Worm (Caenorhabditis elegans) whole organism, young adult: Measurements from ENCODE around the gene W06G6.9.
A peak's percentile ranks its signal among the peaks of the same experiment; 100 is the strongest.

Source experiments
- B0019.2 ChIP-seq: fragments of 200-800 bp; sonication (Bioruptor generic); conservative IDR thresholded peaks from 2 replicates; pipeline ENCODE4 v1.3.6; 2022; ENCODE audit warnings: missing genetic modification reagents, missing genetic modification characterization, missing compliant biosample characterization
- B0261.1 ChIP-seq: sonication (generic microtip); optimal IDR thresholded peaks from 2 replicates; lab custom pipeline; 2016; ENCODE audit warnings: mild to moderate bottlenecking, missing genetic modification characterization, moderate library complexity, missing compliant biosample characterization
- C06A6.2 ChIP-seq: fragments of 200-800 bp; sonication (Bioruptor generic); conservative IDR thresholded peaks from 2 replicates; pipeline ENCODE4 v1.3.6; 2022; ENCODE audit warnings: missing genetic modification characterization, missing compliant biosample characterization
- C17E4.6 ChIP-seq: fragments of 200-800 bp; sonication (Bioruptor generic); IDR thresholded peaks from 2 replicates; pipeline ENCODE4 v1.3.6; 2022; ENCODE audit warnings: missing genetic modification reagents, missing genetic modification characterization, missing compliant biosample characterization
- D2030.7 ChIP-seq: fragments of 200-800 bp; sonication (Bioruptor generic); IDR thresholded peaks from 2 replicates; pipeline ENCODE4 v1.3.6; 2022; ENCODE audit warnings: missing genetic modification reagents, missing genetic modification characterization, missing compliant biosample characterization
- F10E7.11 ChIP-seq: sonication (generic microtip); optimal IDR thresholded peaks from 2 replicates; lab custom pipeline; 2017; ENCODE audit warnings: mild to moderate bottlenecking, missing genetic modification characterization, moderate library complexity, missing compliant biosample characterization
- F23B12.7 ChIP-seq: sonication (generic microtip); optimal IDR thresholded peaks from 2 replicates; lab custom pipeline; 2017; ENCODE audit warnings: missing genetic modification characterization, mild to moderate bottlenecking, missing compliant biosample characterization, antibody characterized with exemption, moderate library complexity; ENCODE audit not compliant: insufficient read depth
- F49E8.2 ChIP-seq: sonication (generic microtip); optimal IDR thresholded peaks from 3 replicates; lab custom pipeline; 2017; ENCODE audit warnings: missing genetic modification characterization, mild to moderate bottlenecking, missing compliant biosample characterization, antibody characterized with exemption, moderate library complexity; ENCODE audit not compliant: insufficient read depth
- F57C9.4 ChIP-seq: sonication (generic microtip); optimal IDR thresholded peaks from 2 replicates; lab custom pipeline; 2017; ENCODE audit warnings: mild to moderate bottlenecking, missing genetic modification characterization, missing compliant biosample characterization
- K11D2.4 ChIP-seq: fragments of 200-800 bp; sonication (Bioruptor generic); IDR thresholded peaks from 2 replicates; pipeline ENCODE4 v1.3.6; 2022; ENCODE audit warnings: missing genetic modification reagents, missing genetic modification characterization, missing compliant biosample characterization
- Y53F4B.3 ChIP-seq: fragments of 200-800 bp; sonication (Bioruptor generic); IDR thresholded peaks from 2 replicates; pipeline ENCODE4 v1.3.6; 2022; ENCODE audit warnings: missing genetic modification reagents, missing genetic modification characterization, missing compliant biosample characterization
- Y53G8AR.9 ChIP-seq: fragments of 200-800 bp; sonication (Bioruptor generic); conservative IDR thresholded peaks from 2 replicates; pipeline ENCODE4 v1.3.6; 2022; ENCODE audit warnings: missing genetic modification reagents, missing genetic modification characterization, missing compliant biosample characterization
- aptf-2 ChIP-seq: fragments of 200-800 bp; sonication (Bioruptor generic); conservative IDR thresholded peaks from 2 replicates; pipeline ENCODE4 v1.3.6; 2022; ENCODE audit warnings: missing genetic modification reagents, missing genetic modification characterization, missing compliant biosample characterization
- attf-3 ChIP-seq: fragments of 200-800 bp; sonication (Bioruptor generic); conservative IDR thresholded peaks from 2 replicates; pipeline ENCODE4 v1.3.6; 2022; ENCODE audit warnings: missing genetic modification reagents, missing genetic modification characterization, missing compliant biosample characterization
- ccch-3 ChIP-seq: fragments of 200-800 bp; sonication (Bioruptor generic); optimal IDR thresholded peaks from 2 replicates; lab custom pipeline; 2018; ENCODE audit warnings: mild to moderate bottlenecking, missing genetic modification characterization, missing compliant biosample characterization
- ceh-40 ChIP-seq: fragments of 200-800 bp; sonication (Bioruptor generic); IDR thresholded peaks from 2 replicates; pipeline ENCODE4 v1.3.6; 2022; ENCODE audit warnings: missing genetic modification characterization, missing compliant biosample characterization
- ceh-79 ChIP-seq: sonication (generic microtip); optimal IDR thresholded peaks from 2 replicates; lab custom pipeline; 2017; ENCODE audit warnings: mild to moderate bottlenecking, missing genetic modification characterization, missing compliant biosample characterization
- ceh-91 ChIP-seq: fragments of 200-800 bp; sonication (Bioruptor generic); IDR thresholded peaks from 2 replicates; pipeline ENCODE4 v1.3.6; 2022; ENCODE audit warnings: missing genetic modification reagents, missing genetic modification characterization, missing compliant biosample characterization
- efl-1 ChIP-seq: fragments of 150-350 bp; optimal IDR thresholded peaks from 2 replicates; lab custom pipeline; 2014; ENCODE audit warnings: missing biosample characterization, missing genetic modification reagents, missing genetic modification characterization
- egl-44 ChIP-seq: fragments of 200-800 bp; sonication (Bioruptor generic); IDR thresholded peaks from 2 replicates; pipeline ENCODE4 v1.3.6; 2022; ENCODE audit warnings: missing genetic modification reagents, missing genetic modification characterization, missing compliant biosample characterization
- egrh-3 ChIP-seq: fragments of 200-800 bp; sonication (Bioruptor generic); IDR thresholded peaks from 2 replicates; pipeline ENCODE4 v1.3.6; 2022; ENCODE audit warnings: missing genetic modification reagents, missing genetic modification characterization, missing compliant biosample characterization
- ekl-4 ChIP-seq: fragments of 200-800 bp; sonication (Bioruptor generic); IDR thresholded peaks from 2 replicates; pipeline ENCODE4 v1.3.6; 2022; ENCODE audit warnings: missing genetic modification reagents, missing genetic modification characterization, missing compliant biosample characterization
- ets-4 ChIP-seq: fragments of 200-800 bp; sonication (Bioruptor generic); optimal IDR thresholded peaks from 2 replicates; lab custom pipeline; 2018; ENCODE audit warnings: mild to moderate bottlenecking, missing genetic modification characterization, missing compliant biosample characterization
- him-1 ChIP-seq: sonication (generic microtip); optimal IDR thresholded peaks from 2 replicates; lab custom pipeline; 2016; ENCODE audit warnings: missing genotype, missing genetic modification reagents, missing genetic modification characterization, missing compliant biosample characterization
- hlh-12 ChIP-seq: sonication (generic microtip); optimal IDR thresholded peaks from 2 replicates; lab custom pipeline; 2016; ENCODE audit warnings: missing genetic modification characterization, missing compliant biosample characterization
- hrde-1 ChIP-seq: sonication (generic microtip); optimal IDR thresholded peaks from 2 replicates; lab custom pipeline; 2016; ENCODE audit warnings: missing genetic modification characterization, mild to moderate bottlenecking, missing compliant biosample characterization, moderate library complexity, missing genotype, missing genetic modification reagents, borderline replicate concordance
- let-526 ChIP-seq: fragments of 200-800 bp; sonication (Bioruptor generic); IDR thresholded peaks from 2 replicates; pipeline ENCODE4 v1.3.6; 2022; ENCODE audit warnings: missing genetic modification reagents, missing genetic modification characterization, missing compliant biosample characterization
- lin-26 ChIP-seq: fragments of 200-800 bp; sonication (Bioruptor generic); IDR thresholded peaks from 2 replicates; pipeline ENCODE4 v1.3.6; 2022; ENCODE audit warnings: missing genetic modification reagents, missing genetic modification characterization, missing compliant biosample characterization
- lsl-1 ChIP-seq: fragments of 200-800 bp; sonication (Bioruptor generic); optimal IDR thresholded peaks from 2 replicates; lab custom pipeline; 2018; ENCODE audit warnings: mild to moderate bottlenecking, missing genetic modification characterization, moderate library complexity, missing compliant biosample characterization
- lsy-27 ChIP-seq: sonication (generic microtip); optimal IDR thresholded peaks from 2 replicates; lab custom pipeline; 2017; ENCODE audit warnings: missing genetic modification characterization, mild to moderate bottlenecking, missing compliant biosample characterization, antibody characterized with exemption, missing genotype, borderline replicate concordance; ENCODE audit not compliant: insufficient read depth
- mcd-1 ChIP-seq: fragments of 200-800 bp; sonication (Bioruptor generic); IDR thresholded peaks from 2 replicates; pipeline ENCODE4 v1.3.6; 2022; ENCODE audit warnings: missing genetic modification reagents, missing genetic modification characterization, missing compliant biosample characterization
- mxl-1 ChIP-seq: sonication (generic microtip); optimal IDR thresholded peaks from 2 replicates; lab custom pipeline; 2016; ENCODE audit warnings: missing genetic modification characterization, missing compliant biosample characterization
- nfya-1 ChIP-seq: sonication (generic microtip); optimal IDR thresholded peaks from 2 replicates; lab custom pipeline; 2017; ENCODE audit warnings: antibody characterized with exemption, missing compliant biosample characterization, missing genetic modification characterization, borderline replicate concordance; ENCODE audit not compliant: insufficient read depth
- nfya-2 ChIP-seq: fragments of 200-800 bp; sonication (Bioruptor generic); IDR thresholded peaks from 2 replicates; pipeline ENCODE4 v1.3.6; 2022; ENCODE audit warnings: missing genetic modification reagents, missing genetic modification characterization, missing compliant biosample characterization
- nhr-27 ChIP-seq: fragments of 200-800 bp; sonication (Bioruptor generic); optimal IDR thresholded peaks from 2 replicates; lab custom pipeline; 2018; ENCODE audit warnings: mild to moderate bottlenecking, missing genetic modification characterization, moderate library complexity, missing compliant biosample characterization
- rec-8 ChIP-seq, 2 experiments: sonication (generic microtip); optimal IDR thresholded peaks; 2 replicates each; lab custom pipeline; 2016; ENCODE audit warnings: mild to moderate bottlenecking in 2 of 2, missing genetic modification characterization in 2 of 2, missing genetic modification reagents in 2 of 2, missing genotype in 2 of 2, missing biosample characterization in 1 of 2, missing compliant biosample characterization in 1 of 2, moderate library complexity in 1 of 2
- sdz-38 ChIP-seq: sonication (generic microtip); optimal IDR thresholded peaks from 2 replicates; lab custom pipeline; 2016; ENCODE audit warnings: missing genotype, missing genetic modification characterization, missing compliant biosample characterization
- snpc-1.3 ChIP-seq: sonication (generic microtip); optimal IDR thresholded peaks from 2 replicates; lab custom pipeline; 2017; ENCODE audit warnings: missing genetic modification characterization, mild to moderate bottlenecking, missing compliant biosample characterization, antibody characterized with exemption, moderate library complexity, missing genotype, missing genetic modification reagents; ENCODE audit not compliant: insufficient read depth
- tbp1 ChIP-seq: fragments of 200-800 bp; sonication (Bioruptor generic); optimal IDR thresholded peaks from 2 replicates; lab custom pipeline; 2018; ENCODE audit warnings: mild to moderate bottlenecking, missing genetic modification characterization, missing compliant biosample characterization
- tbx-9 ChIP-seq: sonication (generic microtip); optimal IDR thresholded peaks from 2 replicates; lab custom pipeline; 2016; ENCODE audit warnings: borderline replicate concordance, missing genetic modification characterization, inconsistent platforms, missing compliant biosample characterization
- unc-130 ChIP-seq: sonication (generic microtip); optimal IDR thresholded peaks from 2 replicates; lab custom pipeline; 2016; ENCODE audit warnings: missing genetic modification reagents, missing genetic modification characterization, missing compliant biosample characterization
- unc-62 ChIP-seq: fragments of 150-350 bp; optimal IDR thresholded peaks from 2 replicates; lab custom pipeline; 2014; ENCODE audit warnings: missing biosample characterization, missing genetic modification reagents, missing genetic modification characterization
- xnd-1 ChIP-seq: sonication (generic microtip); optimal IDR thresholded peaks from 2 replicates; lab custom pipeline; 2016; ENCODE audit warnings: missing genotype, missing genetic modification reagents, missing genetic modification characterization, missing compliant biosample characterization
- zfh-2 ChIP-seq: fragments of 200-800 bp; sonication (Bioruptor generic); conservative IDR thresholded peaks from 2 replicates; pipeline ENCODE4 v1.3.6; 2022; ENCODE audit warnings: missing genetic modification reagents, missing genetic modification characterization, missing compliant biosample characterization
- zim-3 ChIP-seq: sonication (generic microtip); optimal IDR thresholded peaks from 2 replicates; lab custom pipeline; 2017; ENCODE audit warnings: mild to moderate bottlenecking, missing genetic modification characterization, moderate library complexity, missing compliant biosample characterization
- ztf-26 ChIP-seq: sonication (generic microtip); optimal IDR thresholded peaks from 2 replicates; lab custom pipeline; 2017; ENCODE audit warnings: missing genetic modification characterization, missing compliant biosample characterization

Gene W06G6.9

ce11 chrV:16648317-16649018 is 2.2 kb upstream of the W06G6.9 start, which contains the start of gene W06G6.20 (continued):
- peak; percentile 65 for TF ChIP-seq snpc-1.3 (tag; lab: Kevin White, UChicago)
- no peak for TF ChIP-seq C17E4.6 (GFP tag; lab: Robert Waterston, UW)
- TF ChIP-seq lsl-1 = no peak
- no peak for TF ChIP-seq ceh-79 (tag; lab: Kevin White, UChicago)
- TF ChIP-seq Y53G8AR.9 (GFP tag; lab: Robert Waterston, UW) = no peak
- no peak for TF ChIP-seq ceh-91 (GFP tag; lab: Robert Waterston, UW)
- TF ChIP-seq D2030.7 (GFP tag; lab: Robert Waterston, UW) = 0 out of 2 replicates have a peak, but pooled peaks have one; percentile 22
- no peak for TF ChIP-seq let-526 (GFP tag; lab: Robert Waterston, UW)
- TF ChIP-seq ccch-3 (GFP tag; lab: Kevin White, UChicago) = no peak
- TF ChIP-seq lsy-27 (tag; lab: Kevin White, UChicago) = peak; percentile 22
- peak; percentile 90 for TF ChIP-seq tbp1 (GFP tag; lab: Kevin White, UChicago)
- TF ChIP-seq nfya-2 (GFP tag; lab: Robert Waterston, UW) = no peak
- TF ChIP-seq F10E7.11 (tag; lab: Kevin White, UChicago) = no peak
- TF ChIP-seq sdz-38 (tag; lab: Kevin White, UChicago) = no peak
- no peak for TF ChIP-seq ceh-40 (GFP tag; lab: Robert Waterston, UW)
- TF ChIP-seq ztf-26 (tag; lab: Kevin White, UChicago) = no peak
- no peak for TF ChIP-seq attf-3 (GFP tag; lab: Robert Waterston, UW)
- no peak for TF ChIP-seq xnd-1 (tag; lab: Kevin White, UChicago)
- no peak for TF ChIP-seq unc-130 (GFP tag; lab: Kevin White, UChicago)
- TF ChIP-seq Y53F4B.3 (GFP tag; lab: Robert Waterston, UW) = no peak
- TF ChIP-seq F23B12.7 (tag; lab: Kevin White, UChicago) = peak; percentile 70
- no peak for TF ChIP-seq nhr-27
- peak; percentile 74 for TF ChIP-seq him-1 (tag; lab: Kevin White, UChicago)
- TF ChIP-seq egl-44 (GFP tag; lab: Robert Waterston, UW) = no peak
- TF ChIP-seq mcd-1 (GFP tag; lab: Robert Waterston, UW) = no peak; the same call in 1 of the 2 replicates
- no peak for TF ChIP-seq aptf-2 (GFP tag; lab: Robert Waterston, UW)
- TF ChIP-seq nfya-1 (tag; lab: Kevin White, UChicago) = no peak
- peak; percentile 24 for TF ChIP-seq mxl-1
- no peak for TF ChIP-seq F57C9.4
- no peak for TF ChIP-seq tbx-9 (tag; lab: Kevin White, UChicago)
- no peak for TF ChIP-seq ets-4
- no peak for TF ChIP-seq hrde-1 (tag; lab: Kevin White, UChicago)
- TF ChIP-seq efl-1 (GFP tag; lab: Kevin White, UChicago) = no peak
- TF ChIP-seq zfh-2 (GFP tag; lab: Robert Waterston, UW) = no peak
- TF ChIP-seq C06A6.2 (GFP tag; lab: Robert Waterston, UW) = no peak
- no peak for TF ChIP-seq egrh-3 (GFP tag; lab: Robert Waterston, UW)
- no peak for TF ChIP-seq zim-3 (tag; lab: Kevin White, UChicago)
- no peak for TF ChIP-seq F49E8.2 (tag; lab: Kevin White, UChicago)
- TF ChIP-seq K11D2.4 (GFP tag; lab: Robert Waterston, UW) = no peak
- TF ChIP-seq B0019.2 = no peak
- TF ChIP-seq rec-8 (tag; optimal IDR thresholded peaks at IDR 0.05; lab: Kevin White, UChicago) = peak in 1 of 2 experiments; percentile 11
- TF ChIP-seq unc-62 (GFP tag; lab: Kevin White, UChicago) = no peak
- TF ChIP-seq B0261.1 (tag; lab: Kevin White, UChicago) = peak; percentile 75
- TF ChIP-seq hlh-12 (tag; lab: Kevin White, UChicago) = no peak
- peak; percentile 86 for TF ChIP-seq lin-26 (GFP tag; lab: Robert Waterston, UW)
- TF ChIP-seq ekl-4 (GFP tag; lab: Robert Waterston, UW) = no peak
